Worm (Caenorhabditis elegans) whole organism, early embryonic: ENCODE data around the gene Y54E2A.4.

Experiments used
- B0310.2 ChIP-seq: sonication (generic microtip); optimal IDR thresholded peaks from 2 replicates; lab custom pipeline; 2016; ENCODE audit warnings: mild to moderate bottlenecking, missing genetic modification characterization, missing compliant biosample characterization
- ama-1 ChIP-seq: fragments of 150-350 bp; optimal IDR thresholded peaks from 2 replicates; lab custom pipeline; 2014
- pes-1 ChIP-seq: fragments of 200-800 bp; sonication (Bioruptor generic); IDR thresholded peaks from 2 replicates; pipeline ENCODE4 v1.3.6; 2022; ENCODE audit warnings: missing genetic modification reagents, missing genetic modification characterization, missing compliant biosample characterization

ce11 chrII:14812661-14813060 lies 58.2 kb downstream of the Y54E2A.4 start:
- TF ChIP-seq pes-1 (GFP tag; lab: Robert Waterston, UW) (no peak), B0310.2 (tag; lab: Kevin White, UChicago) (no peak), ama-1 (lab: Kevin White, UChicago) (no peak)
